Fruit fly (Drosophila melanogaster) Kc167 (cell line): ENCODE measurements around the gene tgy.

Experiments
- Myc ChIP-seq: fragments of >200 bp; optimal IDR thresholded peaks from 2 replicates; lab custom pipeline; 2017; ENCODE audit warnings: missing external identifiers
- Sin3A ChIP-seq: fragments of >200 bp; optimal IDR thresholded peaks from 2 replicates; lab custom pipeline; 2018; ENCODE audit warnings: missing external identifiers
- h ChIP-seq: fragments of >200 bp; optimal IDR thresholded peaks from 3 replicates; lab custom pipeline; 2018; ENCODE audit warnings: missing external identifiers
- insv ChIP-seq: fragments of >200 bp; optimal IDR thresholded peaks from 3 replicates; lab custom pipeline; 2018; ENCODE audit warnings: missing external identifiers
- psq ChIP-seq: fragments of >200 bp; optimal IDR thresholded peaks from 2 replicates; lab custom pipeline; 2017; ENCODE audit warnings: missing external identifiers
- ttk ChIP-seq: sonication (Bioruptor generic); optimal IDR thresholded peaks from 2 replicates; lab custom pipeline; 2017; ENCODE audit warnings: missing external identifiers

tgy gene

dm6 chrX:19149511-19149876, 22.4 kb upstream of the tgy start:
- no peak for TF ChIP-seq insv (lab: Kevin White, UChicago)
- TF ChIP-seq psq (lab: Kevin White, UChicago), result no peak
- no peak for TF ChIP-seq Myc (lab: Kevin White, UChicago)
- no peak for TF ChIP-seq h
- TF ChIP-seq ttk, result no peak
- no peak for TF ChIP-seq Sin3A (lab: Kevin White, UChicago)

- TF ChIP-seq Sin3A (lab: Kevin White, UChicago), result no peak
- no peak for TF ChIP-seq insv (lab: Kevin White, UChicago)
- no peak for TF ChIP-seq psq (lab: Kevin White, UChicago)
Measured at dm6 chrX:19148798-19149510, 21.8 kb upstream of the tgy start.

dm6 chrX:19147939-19148641, 21.0 kb upstream of the tgy start:
- TF ChIP-seq h (no peak), insv (lab: Kevin White, UChicago) (no peak), Sin3A (lab: Kevin White, UChicago) (no peak), Myc (lab: Kevin White, UChicago) (no peak), ttk (no peak), psq (lab: Kevin White, UChicago) (no peak)

- TF ChIP-seq insv (lab: Kevin White, UChicago) (no peak), psq (lab: Kevin White, UChicago) (no peak), Sin3A (lab: Kevin White, UChicago) (no peak), Myc (lab: Kevin White, UChicago) (no peak), ttk (no peak), h (no peak)
Measured at dm6 chrX:19146421-19146952, 19.4 kb upstream of the tgy start.

- TF ChIP-seq h, result no peak
- no peak for TF ChIP-seq insv (lab: Kevin White, UChicago)
- TF ChIP-seq Myc (lab: Kevin White, UChicago), result no peak
- TF ChIP-seq ttk, result no peak
- TF ChIP-seq psq (lab: Kevin White, UChicago), result no peak
- no peak for TF ChIP-seq Sin3A (lab: Kevin White, UChicago)
Measured at dm6 chrX:19144785-19145422, 17.8 kb upstream of the tgy start.

dm6 chrX:19135768-19136167, 8.7 kb upstream of the tgy start, which contains the start of gene Obp18a:
TSS of gene Obp18a (minus strand) at chrX:19135868.
- TF ChIP-seq insv (lab: Kevin White, UChicago) (no peak), psq (lab: Kevin White, UChicago) (no peak), Sin3A (lab: Kevin White, UChicago) (no peak), Myc (lab: Kevin White, UChicago) (no peak), ttk (no peak), h (no peak)

dm6 chrX:19124288-19124687, 2.8 kb downstream of the tgy start, which contains the start of gene CG15882:
TSS of gene CG15882 (minus strand) at chrX:19124388.
- TF ChIP-seq ttk, result no peak
- TF ChIP-seq h, result no peak
- no peak for TF ChIP-seq Sin3A (lab: Kevin White, UChicago)
- TF ChIP-seq psq (lab: Kevin White, UChicago), result no peak
- TF ChIP-seq Myc (lab: Kevin White, UChicago), result no peak

- TF ChIP-seq ttk, result no peak
- TF ChIP-seq Myc (lab: Kevin White, UChicago), result no peak
- no peak for TF ChIP-seq h
- no peak for TF ChIP-seq Sin3A (lab: Kevin White, UChicago)
- TF ChIP-seq insv (lab: Kevin White, UChicago), result no peak
- TF ChIP-seq psq (lab: Kevin White, UChicago), result no peak
Measured at dm6 chrX:19120367-19120766, 6.7 kb downstream of the tgy start.

- no peak for TF ChIP-seq ttk
- TF ChIP-seq insv (lab: Kevin White, UChicago), result no peak
- no peak for TF ChIP-seq psq (lab: Kevin White, UChicago)
- no peak for TF ChIP-seq Myc (lab: Kevin White, UChicago)
- TF ChIP-seq h, result no peak
- no peak for TF ChIP-seq Sin3A (lab: Kevin White, UChicago)
Measured at dm6 chrX:19106842-19107557, 20.1 kb downstream of the tgy start.

- no peak for TF ChIP-seq insv (lab: Kevin White, UChicago)
Measured at dm6 chrX:19096179-19096578, 30.9 kb downstream of the tgy start.

dm6 chrX:19083190-19083589, 43.9 kb downstream of the tgy start, which contains the start of gene CG7423:
TSS of gene CG7423 (minus strand) at chrX:19083290.
- no peak for TF ChIP-seq ttk
- TF ChIP-seq h, result no peak
- no peak for TF ChIP-seq insv (lab: Kevin White, UChicago)
- no peak for TF ChIP-seq psq (lab: Kevin White, UChicago)
- TF ChIP-seq Sin3A (lab: Kevin White, UChicago), result no peak
- TF ChIP-seq Myc (lab: Kevin White, UChicago), result no peak
